Fruit fly (Drosophila melanogaster) Kc167 (cell line): ENCODE measurements around the gene ppk11.

Source experiments
- Myc ChIP-seq: fragments of >200 bp; optimal IDR thresholded peaks from 2 replicates; lab custom pipeline; 2017; ENCODE audit warnings: missing external identifiers
- h ChIP-seq: fragments of >200 bp; optimal IDR thresholded peaks from 3 replicates; lab custom pipeline; 2018; ENCODE audit warnings: missing external identifiers
- psq ChIP-seq: fragments of >200 bp; optimal IDR thresholded peaks from 2 replicates; lab custom pipeline; 2017; ENCODE audit warnings: missing external identifiers
- ttk ChIP-seq: sonication (Bioruptor generic); optimal IDR thresholded peaks from 2 replicates; lab custom pipeline; 2017; ENCODE audit warnings: missing external identifiers

dm6 chr2L:9731269-9731668 lies 43.6 kb downstream of the ppk11 start:
- no peak for TF ChIP-seq ttk (lab: Kevin White, UChicago)
- no peak for TF ChIP-seq h (lab: Kevin White, UChicago)
- TF ChIP-seq Myc (lab: Kevin White, UChicago) = no peak
- no peak for TF ChIP-seq psq (lab: Kevin White, UChicago)
